Worm (Caenorhabditis elegans): ENCODE data around the gene fbxo-11.2.
A peak's percentile ranks its signal among the peaks of the same experiment; 100 is the strongest.

Gene fbxo-11.2

DNA sequence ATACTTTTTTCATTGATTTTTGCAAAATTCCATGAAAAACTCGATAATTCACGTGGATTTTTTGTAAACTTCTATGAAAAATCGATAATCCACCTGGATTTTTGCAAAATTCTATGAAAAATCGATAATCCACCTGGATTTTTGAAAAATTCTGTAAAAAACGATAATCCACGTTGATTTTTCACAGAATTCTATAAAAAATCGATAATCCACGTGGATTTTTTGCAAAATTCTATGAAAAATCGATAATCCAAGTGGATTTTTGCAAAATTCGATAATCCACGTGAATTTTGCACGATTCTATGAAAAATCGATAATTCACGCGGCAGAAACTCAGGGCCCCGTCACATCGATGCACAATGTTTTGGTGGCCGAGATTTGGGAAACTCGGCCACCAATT, 5.0 kb upstream of the fbxo-11.2 start:
- TF ChIP-seq ztf-29 (GFP tag; IDR thresholded peaks at IDR 0.05) = no peak
- peak; percentile 84 for TF ChIP-seq T22C8.4 (GFP tag; IDR thresholded peaks at IDR 0.05)

DNA sequence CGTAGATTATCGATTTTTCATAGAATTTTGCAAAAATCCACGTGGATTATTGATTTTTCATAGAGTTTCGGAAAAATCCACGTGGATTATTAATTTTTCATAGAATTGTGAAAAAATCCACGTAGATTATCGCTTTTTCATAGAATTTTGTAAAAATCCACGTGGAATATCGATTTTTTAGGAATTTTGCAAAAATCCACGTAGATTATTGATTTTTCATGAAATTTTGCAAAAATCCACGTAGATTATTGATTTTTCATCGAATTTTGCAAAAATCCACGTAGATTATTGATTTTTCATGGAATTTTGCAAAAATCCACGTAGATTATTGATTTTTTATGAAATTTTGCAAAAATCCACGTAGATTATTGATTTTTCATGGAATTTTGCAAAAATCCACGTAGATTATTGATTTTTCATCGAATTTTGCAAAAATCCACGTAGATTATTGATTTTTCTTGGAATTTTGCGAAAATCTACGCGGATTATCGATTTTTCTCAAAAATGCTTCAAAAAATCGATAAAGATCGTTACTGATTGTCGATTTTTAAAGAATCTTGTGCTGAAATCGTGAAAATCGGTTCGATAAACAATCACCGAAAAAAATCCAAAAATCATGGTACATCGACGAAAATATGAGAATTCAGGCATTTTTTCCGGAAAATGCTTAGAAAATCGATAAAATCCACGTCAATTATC, 4.1 kb upstream of the fbxo-11.2 start:
- peak; percentile 54 for TF ChIP-seq T22C8.4 (GFP tag; IDR thresholded peaks at IDR 0.05)

ce11 chrIII:1054096-1054495, 1.1 kb upstream of the fbxo-11.2 start:
- TF ChIP-seq T22C8.4 (GFP tag; IDR thresholded peaks at IDR 0.05) (no peak), ztf-29 (GFP tag; IDR thresholded peaks at IDR 0.05) (0 out of 2 replicates have a peak, but pooled peaks have one; percentile 6), tab-1 (GFP tag; IDR thresholded peaks at IDR 0.05) (0 out of 2 replicates have a peak, but pooled peaks have one; percentile 25), ref-1 (GFP tag; conservative IDR thresholded peaks at IDR 0.05) (no peak), med-1 (GFP tag; optimal IDR thresholded peaks at IDR 0.05; ENCODE audit: insufficient read depth) (no peak), cog-1 (tag; optimal IDR thresholded peaks at IDR 0.05) (no peak), ztf-23 (GFP tag; IDR thresholded peaks at IDR 0.05) (0 out of 2 replicates have a peak, but pooled peaks have one; percentile 45)

DNA sequence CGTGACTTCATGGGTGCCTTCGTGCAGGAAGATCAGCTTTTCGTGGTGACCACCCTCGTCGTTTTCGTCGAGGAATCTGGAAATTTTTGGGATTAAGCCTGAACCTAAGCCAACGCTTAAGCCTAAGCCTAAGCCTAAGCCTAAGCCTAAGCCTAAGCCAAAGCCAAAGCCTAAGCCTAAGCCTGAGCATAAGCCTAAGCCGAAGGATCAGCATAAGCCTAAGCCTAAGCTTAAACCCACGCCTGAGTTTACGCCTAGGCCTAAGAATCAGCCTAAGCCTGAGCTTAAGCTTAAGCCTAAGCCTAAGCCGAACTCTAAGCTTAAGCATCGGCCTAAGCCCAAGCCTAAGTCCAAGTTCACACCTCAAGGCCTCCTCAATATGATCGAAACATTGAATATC, 751 bp downstream of the fbxo-11.2 start:
- no peak for TF ChIP-seq T22C8.4 (GFP tag; IDR thresholded peaks at IDR 0.05)
- TF ChIP-seq flt-1 (GFP tag; IDR thresholded peaks at IDR 0.05) = no peak
- no peak for TF ChIP-seq cog-1 (tag; optimal IDR thresholded peaks at IDR 0.05)
- peak; percentile 73; the same call in 1 of the 2 replicates for TF ChIP-seq ztf-29 (GFP tag; IDR thresholded peaks at IDR 0.05)

ce11 chrIII:1051877-1052276, 1.2 kb downstream of the fbxo-11.2 start:
- TF ChIP-seq flt-1 (GFP tag; IDR thresholded peaks at IDR 0.05) (no peak), klf-2 (GFP tag; conservative IDR thresholded peaks at IDR 0.05) (no peak), ztf-29 (GFP tag; IDR thresholded peaks at IDR 0.05) (no peak), ztf-23 (GFP tag; IDR thresholded peaks at IDR 0.05) (no peak), tab-1 (GFP tag; IDR thresholded peaks at IDR 0.05) (no peak), med-1 (GFP tag; optimal IDR thresholded peaks at IDR 0.05; ENCODE audit: insufficient read depth) (no peak), ref-1 (GFP tag; conservative IDR thresholded peaks at IDR 0.05) (no peak), T22C8.4 (GFP tag; IDR thresholded peaks at IDR 0.05) (no peak), cog-1 (tag; optimal IDR thresholded peaks at IDR 0.05) (no peak)

DNA sequence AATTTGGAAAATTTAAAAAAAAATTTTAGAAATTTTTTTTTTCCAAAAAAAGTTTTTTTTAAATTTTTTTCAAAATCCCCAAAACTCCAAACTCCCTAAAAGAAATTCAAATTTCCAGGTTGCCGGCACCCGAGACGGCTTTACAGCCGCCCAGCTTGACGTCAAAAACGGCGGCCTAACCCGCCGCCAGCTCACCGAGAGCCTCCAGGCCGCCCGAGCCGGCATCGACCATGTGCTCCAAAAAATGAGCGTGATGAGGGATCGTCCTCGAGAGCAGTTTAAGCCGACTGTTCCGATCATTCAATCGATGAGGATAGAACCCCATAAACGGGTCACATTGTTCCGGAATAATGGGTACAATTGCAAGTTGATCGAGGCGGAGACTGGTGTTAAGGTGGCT, 9.3 kb downstream of the fbxo-11.2 start:
- TF ChIP-seq flt-1 (GFP tag; IDR thresholded peaks at IDR 0.05) (no peak), cog-1 (tag; optimal IDR thresholded peaks at IDR 0.05) (no peak), ztf-29 (GFP tag; IDR thresholded peaks at IDR 0.05) (no peak), ref-1 (GFP tag; conservative IDR thresholded peaks at IDR 0.05) (no peak), tab-1 (GFP tag; IDR thresholded peaks at IDR 0.05) (no peak), ztf-23 (GFP tag; IDR thresholded peaks at IDR 0.05) (no peak), med-1 (GFP tag; optimal IDR thresholded peaks at IDR 0.05; ENCODE audit: insufficient read depth) (no peak), klf-2 (GFP tag; conservative IDR thresholded peaks at IDR 0.05) (no peak), T22C8.4 (GFP tag; IDR thresholded peaks at IDR 0.05) (no peak)

DNA sequence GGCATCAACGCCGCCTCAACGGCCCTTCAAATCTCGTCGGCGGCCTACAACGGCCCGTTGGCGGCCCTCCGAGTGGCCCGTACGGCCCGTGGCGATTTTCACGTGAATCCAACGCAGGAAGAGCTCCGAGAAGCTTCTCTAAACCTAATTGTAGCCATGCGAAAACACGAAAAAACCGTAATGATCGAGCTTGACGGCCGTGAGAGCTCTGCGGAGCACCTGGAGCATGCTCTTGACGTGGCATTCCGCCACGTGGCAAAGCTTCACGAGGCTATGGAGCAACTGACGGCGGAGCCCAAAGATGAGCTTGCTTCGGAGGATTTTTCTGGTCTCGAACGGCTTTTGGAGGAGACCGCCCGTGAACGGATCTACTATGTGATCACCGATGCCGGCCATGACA, 13.0 kb downstream of the fbxo-11.2 start:
- TF ChIP-seq ztf-29 (GFP tag; IDR thresholded peaks at IDR 0.05) (no peak), klf-2 (GFP tag; conservative IDR thresholded peaks at IDR 0.05) (no peak), ref-1 (GFP tag; conservative IDR thresholded peaks at IDR 0.05) (no peak), ztf-23 (GFP tag; IDR thresholded peaks at IDR 0.05) (no peak), med-1 (GFP tag; optimal IDR thresholded peaks at IDR 0.05; ENCODE audit: insufficient read depth) (no peak), tab-1 (GFP tag; IDR thresholded peaks at IDR 0.05) (no peak), cog-1 (tag; optimal IDR thresholded peaks at IDR 0.05) (no peak), T22C8.4 (GFP tag; IDR thresholded peaks at IDR 0.05) (no peak), flt-1 (GFP tag; IDR thresholded peaks at IDR 0.05) (no peak)

- TF ChIP-seq ztf-29 (GFP tag; IDR thresholded peaks at IDR 0.05) = no peak
- no peak for TF ChIP-seq cog-1 (tag; optimal IDR thresholded peaks at IDR 0.05)
- no peak for TF ChIP-seq ztf-23 (GFP tag; IDR thresholded peaks at IDR 0.05)
- TF ChIP-seq med-1 (GFP tag; optimal IDR thresholded peaks at IDR 0.05; ENCODE audit: insufficient read depth) = no peak
- TF ChIP-seq klf-2 (GFP tag; conservative IDR thresholded peaks at IDR 0.05) = no peak
- no peak for TF ChIP-seq ref-1 (GFP tag; conservative IDR thresholded peaks at IDR 0.05)
- TF ChIP-seq T22C8.4 (GFP tag; IDR thresholded peaks at IDR 0.05) = no peak
- TF ChIP-seq flt-1 (GFP tag; IDR thresholded peaks at IDR 0.05) = no peak
- no peak for TF ChIP-seq tab-1 (GFP tag; IDR thresholded peaks at IDR 0.05)
Measured at ce11 chrIII:1037173-1037572, 15.9 kb downstream of the fbxo-11.2 start, which contains the start of the genes chin-1 and BE0003N10.1. chin-1 (minus strand) TSS chrIII:1037212. BE0003N10.1 (plus strand) TSS chrIII:1037492.

DNA sequence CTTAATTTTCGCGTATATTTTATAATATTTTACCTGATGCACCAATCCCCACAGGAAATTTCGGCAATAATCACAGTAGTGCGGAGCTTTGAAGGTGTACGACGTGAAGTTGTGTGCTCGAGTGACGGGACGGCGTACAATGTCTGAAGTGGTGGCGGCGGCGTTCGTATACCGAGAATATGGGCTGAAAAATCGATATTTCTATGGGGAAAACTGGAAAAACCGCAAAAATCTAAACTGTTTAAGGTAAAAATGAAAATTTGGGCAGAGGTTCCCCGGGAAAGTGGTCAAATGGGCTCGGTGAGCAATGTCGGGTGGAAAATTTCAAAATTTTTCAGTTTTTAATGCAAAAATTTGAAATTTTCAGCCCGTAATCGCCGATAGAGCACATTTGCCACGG, 18.2 kb downstream of the fbxo-11.2 start:
- TF ChIP-seq T22C8.4 (GFP tag; IDR thresholded peaks at IDR 0.05) (no peak), ztf-23 (GFP tag; IDR thresholded peaks at IDR 0.05) (no peak), ztf-29 (GFP tag; IDR thresholded peaks at IDR 0.05) (no peak), med-1 (GFP tag; optimal IDR thresholded peaks at IDR 0.05; ENCODE audit: insufficient read depth) (no peak), cog-1 (tag; optimal IDR thresholded peaks at IDR 0.05) (no peak), ref-1 (GFP tag; conservative IDR thresholded peaks at IDR 0.05) (no peak), flt-1 (GFP tag; IDR thresholded peaks at IDR 0.05) (no peak), tab-1 (GFP tag; IDR thresholded peaks at IDR 0.05) (no peak), klf-2 (GFP tag; conservative IDR thresholded peaks at IDR 0.05) (no peak)

ce11 chrIII:1030965-1031364, 22.1 kb downstream of the fbxo-11.2 start, which contains the start of the genes clc-26 and E_BE45912.2:
clc-26 (minus strand) TSS chrIII:1031065.
E_BE45912.2 (minus strand) TSS chrIII:1031103.
- TF ChIP-seq cog-1 (tag; optimal IDR thresholded peaks at IDR 0.05) (no peak), flt-1 (GFP tag; IDR thresholded peaks at IDR 0.05) (no peak), ztf-23 (GFP tag; IDR thresholded peaks at IDR 0.05) (no peak), klf-2 (GFP tag; conservative IDR thresholded peaks at IDR 0.05) (no peak), ref-1 (GFP tag; conservative IDR thresholded peaks at IDR 0.05) (no peak), tab-1 (GFP tag; IDR thresholded peaks at IDR 0.05) (no peak), med-1 (GFP tag; optimal IDR thresholded peaks at IDR 0.05; ENCODE audit: insufficient read depth) (no peak), ztf-29 (GFP tag; IDR thresholded peaks at IDR 0.05) (no peak), T22C8.4 (GFP tag; IDR thresholded peaks at IDR 0.05) (no peak)
